Fruit fly (Drosophila melanogaster) Kc167 (cell line): ENCODE data around the gene ninaA.

Experiments
- Myc ChIP-seq: fragments of >200 bp; optimal IDR thresholded peaks from 2 replicates; lab custom pipeline; 2017; ENCODE audit warnings: missing external identifiers
- Sin3A ChIP-seq: fragments of >200 bp; optimal IDR thresholded peaks from 2 replicates; lab custom pipeline; 2018; ENCODE audit warnings: missing external identifiers
- h ChIP-seq: fragments of >200 bp; optimal IDR thresholded peaks from 3 replicates; lab custom pipeline; 2018; ENCODE audit warnings: missing external identifiers
- insv ChIP-seq: fragments of >200 bp; optimal IDR thresholded peaks from 3 replicates; lab custom pipeline; 2018; ENCODE audit warnings: missing external identifiers
- psq ChIP-seq: fragments of >200 bp; optimal IDR thresholded peaks from 2 replicates; lab custom pipeline; 2017; ENCODE audit warnings: missing external identifiers
- ttk ChIP-seq: sonication (Bioruptor generic); optimal IDR thresholded peaks from 2 replicates; lab custom pipeline; 2017; ENCODE audit warnings: missing external identifiers

The ninaA gene

dm6 chr2L:846167-846868 is 30.8 kb upstream of the ninaA start:
- no peak for TF ChIP-seq Myc (lab: Kevin White, UChicago)
- TF ChIP-seq h (lab: Kevin White, UChicago): no peak
- TF ChIP-seq psq (lab: Kevin White, UChicago): no peak
- TF ChIP-seq ttk (lab: Kevin White, UChicago): no peak
- TF ChIP-seq Sin3A (lab: Kevin White, UChicago): no peak
- TF ChIP-seq insv: no peak

- no peak for TF ChIP-seq psq (lab: Kevin White, UChicago)
- no peak for TF ChIP-seq insv
- no peak for TF ChIP-seq ttk (lab: Kevin White, UChicago)
- TF ChIP-seq Myc (lab: Kevin White, UChicago): no peak
- no peak for TF ChIP-seq Sin3A (lab: Kevin White, UChicago)
- TF ChIP-seq h (lab: Kevin White, UChicago): no peak
Observed at dm6 chr2L:847189-847987, 29.7 kb upstream of the ninaA start.

- TF ChIP-seq Myc (lab: Kevin White, UChicago) (no peak), psq (lab: Kevin White, UChicago) (no peak), Sin3A (lab: Kevin White, UChicago) (no peak), ttk (lab: Kevin White, UChicago) (no peak), insv (no peak)
Observed at dm6 chr2L:847988-848622, 29.0 kb upstream of the ninaA start.

dm6 chr2L:849138-849744 is 27.9 kb upstream of the ninaA start:
- TF ChIP-seq Sin3A (lab: Kevin White, UChicago) (no peak), ttk (lab: Kevin White, UChicago) (no peak), psq (lab: Kevin White, UChicago) (no peak), Myc (lab: Kevin White, UChicago) (no peak), h (lab: Kevin White, UChicago) (no peak), insv (no peak)

dm6 chr2L:849787-850512 is 27.2 kb upstream of the ninaA start:
- TF ChIP-seq Sin3A (lab: Kevin White, UChicago) (no peak), h (lab: Kevin White, UChicago) (no peak), Myc (lab: Kevin White, UChicago) (no peak), insv (no peak), ttk (lab: Kevin White, UChicago) (peak; percentile 97), psq (lab: Kevin White, UChicago) (no peak)

- no peak for TF ChIP-seq insv
Observed at dm6 chr2L:850727-851257, 26.3 kb upstream of the ninaA start, which contains the start of gene drongo. TSS of gene drongo (minus strand) at chr2L:851071.

dm6 chr2L:852647-853111 is 24.4 kb upstream of the ninaA start, which contains the start of the genes CG4291 and kraken:
TSS of gene CG4291 (minus strand) at chr2L:852730.
TSS of gene kraken (plus strand) at chr2L:852768.
- TF ChIP-seq insv: peak; percentile 3
- no peak for TF ChIP-seq Myc (lab: Kevin White, UChicago)
- no peak for TF ChIP-seq ttk (lab: Kevin White, UChicago)
- TF ChIP-seq psq (lab: Kevin White, UChicago): no peak
- no peak for TF ChIP-seq Sin3A (lab: Kevin White, UChicago)
- TF ChIP-seq h (lab: Kevin White, UChicago): peak; percentile 56

dm6 chr2L:855052-855547 is 22.0 kb upstream of the ninaA start, which contains the start of gene CG13949:
TSS of gene CG13949 (plus strand) at chr2L:855337.
- no peak for TF ChIP-seq Sin3A (lab: Kevin White, UChicago)
- no peak for TF ChIP-seq psq (lab: Kevin White, UChicago)
- no peak for TF ChIP-seq Myc (lab: Kevin White, UChicago)
- no peak for TF ChIP-seq ttk (lab: Kevin White, UChicago)
- TF ChIP-seq h (lab: Kevin White, UChicago): no peak
- TF ChIP-seq insv: no peak

dm6 chr2L:856001-856400 is 21.1 kb upstream of the ninaA start:
- no peak for TF ChIP-seq h (lab: Kevin White, UChicago)

- TF ChIP-seq Sin3A (lab: Kevin White, UChicago) (no peak), ttk (lab: Kevin White, UChicago) (no peak), Myc (lab: Kevin White, UChicago) (no peak), insv (no peak), h (lab: Kevin White, UChicago) (no peak), psq (lab: Kevin White, UChicago) (no peak)
Observed at dm6 chr2L:856690-857488, 20.2 kb upstream of the ninaA start.
